Fruit fly (Drosophila melanogaster) whole organism, embryonic: Measurements from ENCODE around the gene CG10863.

Source experiments
- Blimp-1 ChIP-seq: fragments of 200-800 bp; sonication (Bioruptor generic); optimal IDR thresholded peaks from 3 replicates; lab custom pipeline; 2018; ENCODE audit warnings: missing biosample characterization, missing genetic modification characterization, mild to moderate bottlenecking, moderate library complexity, missing genetic modification reagents
- CG10209 ChIP-seq: fragments of 200-800 bp; sonication (Bioruptor generic); optimal IDR thresholded peaks from 3 replicates; lab custom pipeline; 2017; ENCODE audit warnings: missing biosample characterization, mild to moderate bottlenecking, missing genetic modification characterization, missing genetic modification reagents
- CG10366 ChIP-seq: fragments of 200-800 bp; sonication (Bioruptor generic); IDR thresholded peaks from 2 replicates; pipeline ENCODE4 v1.3.6; 2022; ENCODE audit warnings: missing biosample characterization, missing genetic modification characterization
- CG11456 ChIP-seq: fragments of 200-800 bp; sonication (Bioruptor generic); IDR thresholded peaks from 3 replicates; pipeline ENCODE4 v1.3.6; 2022; ENCODE audit warnings: missing biosample characterization, missing genetic modification characterization
- CG11560 ChIP-seq: fragments of 200-800 bp; sonication (Bioruptor generic); IDR thresholded peaks from 3 replicates; pipeline ENCODE4 v1.3.6; 2022; ENCODE audit warnings: missing biosample characterization, missing genetic modification characterization
- CG12659 ChIP-seq: fragments of 200-800 bp; sonication (Bioruptor generic); optimal IDR thresholded peaks from 3 replicates; lab custom pipeline; 2017; ENCODE audit warnings: mild to moderate bottlenecking, missing biosample characterization, missing genetic modification reagents, missing genetic modification characterization
- CG12744 ChIP-seq: fragments of 200-800 bp; sonication (Bioruptor generic); optimal IDR thresholded peaks from 2 replicates; lab custom pipeline; 2016; ENCODE audit warnings: missing biosample characterization, missing genetic modification characterization
- CG13775 ChIP-seq: fragments of 200-800 bp; sonication (Bioruptor generic); optimal IDR thresholded peaks from 3 replicates; lab custom pipeline; 2017; ENCODE audit warnings: missing biosample characterization, mild to moderate bottlenecking, missing genetic modification characterization
- CG14965 ChIP-seq: fragments of 200-800 bp; sonication (Bioruptor generic); optimal IDR thresholded peaks from 2 replicates; lab custom pipeline; 2016; ENCODE audit warnings: missing biosample characterization, missing genetic modification characterization, borderline replicate concordance
- CG15514 ChIP-seq: fragments of 200-800 bp; sonication (Bioruptor generic); optimal IDR thresholded peaks from 3 replicates; lab custom pipeline; 2017; ENCODE audit warnings: missing biosample characterization, missing genetic modification characterization, mild to moderate bottlenecking, moderate library complexity, missing genetic modification reagents
- CG16863 ChIP-seq: fragments of 200-800 bp; sonication (Bioruptor generic); optimal IDR thresholded peaks from 3 replicates; lab custom pipeline; 2016; ENCODE audit warnings: missing biosample characterization, missing genetic modification characterization
- CG17385 ChIP-seq: fragments of 200-800 bp; sonication (Bioruptor generic); optimal IDR thresholded peaks from 3 replicates; lab custom pipeline; 2018; ENCODE audit warnings: missing biosample characterization, mild to moderate bottlenecking, missing genetic modification characterization
- CG17802 ChIP-seq: fragments of 200-800 bp; sonication (Bioruptor generic); optimal IDR thresholded peaks from 2 replicates; lab custom pipeline; 2018; ENCODE audit warnings: missing biosample characterization, mild to moderate bottlenecking, missing genetic modification characterization, moderate library complexity
- CG17912 ChIP-seq: fragments of 200-800 bp; sonication (Bioruptor generic); optimal IDR thresholded peaks from 2 replicates; lab custom pipeline; 2018; ENCODE audit warnings: missing biosample characterization, mild to moderate bottlenecking, missing genetic modification characterization
- CG2678 ChIP-seq: fragments of 200-800 bp; sonication (Bioruptor generic); optimal IDR thresholded peaks from 3 replicates; lab custom pipeline; 2019; ENCODE audit warnings: missing biosample characterization, mild to moderate bottlenecking, missing genetic modification characterization, moderate library complexity
- CG32772 ChIP-seq: fragments of 200-800 bp; sonication (Bioruptor generic); IDR thresholded peaks from 2 replicates; pipeline ENCODE4 v1.3.6; 2022; ENCODE audit warnings: missing biosample characterization, missing genetic modification characterization
- CG4328 ChIP-seq: fragments of 200-800 bp; sonication (Bioruptor generic); optimal IDR thresholded peaks from 3 replicates; lab custom pipeline; 2017; ENCODE audit warnings: missing biosample characterization, missing genetic modification reagents, missing genetic modification characterization
- CG4617 ChIP-seq: fragments of 200-800 bp; sonication (Bioruptor generic); optimal IDR thresholded peaks from 3 replicates; lab custom pipeline; 2016; ENCODE audit warnings: missing biosample characterization, missing genetic modification characterization, borderline replicate concordance
- CG6654 ChIP-seq: fragments of 200-800 bp; sonication (Bioruptor generic); optimal IDR thresholded peaks from 2 replicates; lab custom pipeline; 2017; ENCODE audit warnings: missing biosample characterization, mild to moderate bottlenecking, missing genetic modification characterization
- CG6765 ChIP-seq: fragments of 200-800 bp; sonication (Bioruptor generic); optimal IDR thresholded peaks from 3 replicates; lab custom pipeline; 2017; ENCODE audit warnings: missing biosample characterization, mild to moderate bottlenecking, missing genetic modification characterization
- CG6854 ChIP-seq: fragments of 200-800 bp; sonication (Bioruptor generic); optimal IDR thresholded peaks from 3 replicates; lab custom pipeline; 2017; ENCODE audit warnings: missing biosample characterization, mild to moderate bottlenecking, missing genetic modification characterization
- CG8281 ChIP-seq: fragments of 200-800 bp; sonication (Bioruptor generic); optimal IDR thresholded peaks from 2 replicates; lab custom pipeline; 2018; ENCODE audit warnings: missing biosample characterization, mild to moderate bottlenecking, missing genetic modification characterization, moderate library complexity
- CG9932 ChIP-seq: fragments of 200-800 bp; sonication (Bioruptor generic); IDR thresholded peaks from 2 replicates; pipeline ENCODE4 v1.3.6; 2022; ENCODE audit warnings: missing biosample characterization, missing genetic modification characterization
- Chrac-16 ChIP-seq: fragments of 200-800 bp; sonication (Bioruptor generic); optimal IDR thresholded peaks from 3 replicates; lab custom pipeline; 2016; ENCODE audit warnings: missing biosample characterization, missing genetic modification characterization
- CoRest ChIP-seq: fragments of 200-800 bp; sonication (Bioruptor generic); optimal IDR thresholded peaks from 3 replicates; lab custom pipeline; 2018; ENCODE audit warnings: missing biosample characterization, mild to moderate bottlenecking, missing genetic modification characterization, moderate library complexity
- Dip2 ChIP-seq: fragments of 200-800 bp; sonication (Bioruptor generic); IDR thresholded peaks from 2 replicates; pipeline ENCODE4 v1.3.6; 2022; ENCODE audit warnings: missing biosample characterization, missing genetic modification characterization
- Dip3 ChIP-seq: fragments of 200-800 bp; sonication (Bioruptor generic); optimal IDR thresholded peaks from 3 replicates; lab custom pipeline; 2016; ENCODE audit warnings: missing biosample characterization, missing genetic modification characterization
- Dref ChIP-seq: fragments of 200-800 bp; sonication (Bioruptor generic); IDR thresholded peaks from 2 replicates; pipeline ENCODE4 v1.3.6; 2022; ENCODE audit warnings: missing biosample characterization, missing genetic modification characterization
- Drgx ChIP-seq: fragments of 200-800 bp; sonication (Bioruptor generic); IDR thresholded peaks from 2 replicates; pipeline ENCODE4 v1.3.6; 2022; ENCODE audit warnings: missing biosample characterization, missing genetic modification characterization
- Ets65A ChIP-seq: fragments of 200-800 bp; sonication (Bioruptor generic); peaks from one replicate; lab custom pipeline; 2016; ENCODE audit warnings: missing biosample characterization, missing genetic modification characterization
- H2.0 ChIP-seq: fragments of 200-800 bp; sonication (Bioruptor generic); IDR thresholded peaks from 2 replicates; pipeline ENCODE4 v1.3.6; 2022; ENCODE audit warnings: missing biosample characterization, missing genetic modification characterization
- HLHmδ ChIP-seq: fragments of 200-800 bp; sonication (Bioruptor generic); optimal IDR thresholded peaks from 2 replicates; lab custom pipeline; 2018; ENCODE audit warnings: missing biosample characterization, mild to moderate bottlenecking, missing genetic modification characterization, moderate library complexity
- HmgD ChIP-seq: fragments of 200-800 bp; sonication (Bioruptor generic); optimal IDR thresholded peaks from 3 replicates; lab custom pipeline; 2016; ENCODE audit warnings: missing biosample characterization, missing genetic modification characterization
- Lhr ChIP-seq: fragments of 200-800 bp; sonication (Bioruptor generic); optimal IDR thresholded peaks from 3 replicates; lab custom pipeline; 2017; ENCODE audit warnings: mild to moderate bottlenecking, missing biosample characterization, missing genetic modification reagents, missing genetic modification characterization
- Nf-YA ChIP-seq: fragments of 200-800 bp; sonication (Bioruptor generic); IDR thresholded peaks from 2 replicates; pipeline ENCODE4 v1.3.6; 2022; ENCODE audit warnings: missing biosample characterization, missing genetic modification characterization
- Sox100B ChIP-seq: fragments of 200-800 bp; sonication (Bioruptor generic); optimal IDR thresholded peaks from 3 replicates; lab custom pipeline; 2018; ENCODE audit warnings: missing biosample characterization, mild to moderate bottlenecking, missing genetic modification characterization
- Ssrp ChIP-seq: fragments of 200-800 bp; sonication (Bioruptor generic); optimal IDR thresholded peaks from 2 replicates; lab custom pipeline; 2018; ENCODE audit warnings: missing biosample characterization, mild to moderate bottlenecking, missing genetic modification characterization, moderate library complexity
- bowl ChIP-seq: fragments of 200-800 bp; sonication (Bioruptor generic); IDR thresholded peaks from 2 replicates; pipeline ENCODE4 v1.3.6; 2022; ENCODE audit warnings: missing biosample characterization, missing genetic modification characterization
- dm ChIP-seq: fragments of 200-800 bp; sonication (Bioruptor generic); optimal IDR thresholded peaks from 3 replicates; lab custom pipeline; 2016; ENCODE audit warnings: missing biosample characterization, missing genetic modification characterization
- dmrt11E ChIP-seq: fragments of 200-800 bp; sonication (Bioruptor generic); optimal IDR thresholded peaks from 3 replicates; lab custom pipeline; 2018; ENCODE audit warnings: missing biosample characterization, mild to moderate bottlenecking, missing genetic modification characterization, moderate library complexity
- dmrt99B ChIP-seq: fragments of 200-800 bp; sonication (Bioruptor generic); optimal IDR thresholded peaks from 2 replicates; lab custom pipeline; 2018; ENCODE audit warnings: missing biosample characterization, mild to moderate bottlenecking, missing genetic modification characterization, moderate library complexity
- gcm ChIP-seq: fragments of 200-800 bp; sonication (Bioruptor generic); optimal IDR thresholded peaks from 2 replicates; lab custom pipeline; 2019; ENCODE audit warnings: missing biosample characterization, mild to moderate bottlenecking, missing genetic modification characterization, moderate library complexity
- gsb-n ChIP-seq: fragments of 200-800 bp; sonication (Bioruptor generic); optimal IDR thresholded peaks from 3 replicates; lab custom pipeline; 2018; ENCODE audit warnings: missing biosample characterization, mild to moderate bottlenecking, missing genetic modification characterization
- lola ChIP-seq, 3 experiments: fragments of >200 bp in 2 of 3; fragments of 200-800 bp in 1 of 3; sonication (Bioruptor generic) in 1 of 3; optimal IDR thresholded peaks; 2 replicates each; lab custom pipeline; 2017 to 2019; ENCODE audit warnings: missing biosample characterization in 3 of 3, missing genetic modification characterization in 3 of 3, mild to moderate bottlenecking in 1 of 3, moderate library complexity in 1 of 3
- mld ChIP-seq: fragments of 200-800 bp; sonication (Bioruptor generic); IDR thresholded peaks from 3 replicates; pipeline ENCODE4 v1.3.6; 2022; ENCODE audit warnings: missing biosample characterization, missing genetic modification characterization; ENCODE audit not compliant: partially characterized antibody
- nau ChIP-seq: fragments of 200-800 bp; sonication (Bioruptor generic); optimal IDR thresholded peaks from 3 replicates; lab custom pipeline; 2017; ENCODE audit warnings: missing biosample characterization, mild to moderate bottlenecking, missing genetic modification characterization, missing genetic modification reagents
- ro ChIP-seq: fragments of 200-800 bp; sonication (Bioruptor generic); IDR thresholded peaks from 2 replicates; pipeline ENCODE4 v1.3.6; 2022; ENCODE audit warnings: missing biosample characterization, missing genetic modification characterization
- sob ChIP-seq: fragments of 200-800 bp; sonication (Bioruptor generic); IDR thresholded peaks from 2 replicates; pipeline ENCODE4 v1.3.6; 2022; ENCODE audit warnings: missing biosample characterization, missing genetic modification characterization
- unpg ChIP-seq: fragments of 200-800 bp; sonication (Bioruptor generic); optimal IDR thresholded peaks from 3 replicates; lab custom pipeline; 2018; ENCODE audit warnings: missing biosample characterization, mild to moderate bottlenecking, missing genetic modification characterization, moderate library complexity
- vfl ChIP-seq: fragments of 200-800 bp; sonication (Bioruptor generic); optimal IDR thresholded peaks from 2 replicates; lab custom pipeline; 2016; ENCODE audit warnings: missing biosample characterization, missing genetic modification characterization

CG10863 gene

dm6 chr3L:3983466-3983946 lies 41.2 kb upstream of the CG10863 start, which contains the start of gene scrt (continued):
- TF ChIP-seq HmgD, result peak; percentile 18
- no peak for TF ChIP-seq dm (GFP tag; lab: Kevin White, UChicago)
- peak; percentile 54 for TF ChIP-seq CoRest
- no peak for TF ChIP-seq CG14965 (GFP tag; lab: Kevin White, UChicago)
- no peak for TF ChIP-seq CG11560 (tag; lab: Robert Waterston, UW)
- TF ChIP-seq bowl (GFP tag; lab: Robert Waterston, UW), result no peak
- no peak for TF ChIP-seq CG6854 (GFP tag; lab: Kevin White, UChicago)
- TF ChIP-seq CG2678 (tag; lab: Kevin White, UChicago), result no peak
- no peak for TF ChIP-seq CG15514 (GFP tag; lab: Kevin White, UChicago)
- no peak for TF ChIP-seq CG8281 (tag; lab: Kevin White, UChicago)
- TF ChIP-seq H2.0 (GFP tag; lab: Robert Waterston, UW), result 0 out of 2 replicates have a peak, but pooled peaks have one; percentile 17
- no peak for TF ChIP-seq gcm (GFP tag; lab: Kevin White, UChicago)
- no peak for TF ChIP-seq nau
- peak; percentile 82 for TF ChIP-seq Ets65A (GFP tag; lab: Kevin White, UChicago)
- no peak for TF ChIP-seq CG4328 (GFP tag; lab: Kevin White, UChicago)
- TF ChIP-seq unpg (GFP tag; lab: Kevin White, UChicago), result peak; percentile 59
- TF ChIP-seq Lhr (GFP tag; lab: Kevin White, UChicago), result no peak
- no peak for TF ChIP-seq CG4617 (GFP tag; lab: Kevin White, UChicago)
- TF ChIP-seq CG17912 (GFP tag; lab: Kevin White, UChicago), result no peak
- TF ChIP-seq gsb-n (tag; lab: Kevin White, UChicago), result no peak
- peak; percentile 43 for TF ChIP-seq dmrt99B
- peak; percentile 7 for TF ChIP-seq CG17802
- TF ChIP-seq Nf-YA, result no peak
- no peak for TF ChIP-seq Sox100B
- TF ChIP-seq ro (GFP tag; lab: Robert Waterston, UW), result no peak
- TF ChIP-seq CG16863 (GFP tag; lab: Kevin White, UChicago), result no peak
- no peak for TF ChIP-seq vfl (GFP tag; lab: Kevin White, UChicago)
- TF ChIP-seq CG10209 (GFP tag; lab: Kevin White, UChicago), result peak; percentile 29
- TF ChIP-seq lola (GFP tag; optimal IDR thresholded peaks at IDR 0.05; lab: Kevin White, UChicago), result peak in 1 of 3 experiments; percentile 90
- no peak for TF ChIP-seq CG6654 (GFP tag; lab: Kevin White, UChicago)
- TF ChIP-seq Drgx (GFP tag; lab: Robert Waterston, UW), result no peak
- TF ChIP-seq CG12744, result no peak
- TF ChIP-seq CG11456, result no peak
- TF ChIP-seq CG12659 (GFP tag; lab: Kevin White, UChicago), result peak; percentile 35
- TF ChIP-seq CG9932 (GFP tag; lab: Robert Waterston, UW), result no peak
- no peak for TF ChIP-seq Dip2 (GFP tag; lab: Robert Waterston, UW)
- TF ChIP-seq CG10366 (GFP tag; lab: Robert Waterston, UW), result peak; percentile 9; the same call in 1 of the 2 replicates
- peak; percentile 16 for TF ChIP-seq CG17385 (GFP tag; lab: Kevin White, UChicago)
- TF ChIP-seq Ssrp (tag; lab: Kevin White, UChicago), result peak; percentile 48
- peak; percentile 91 for TF ChIP-seq dmrt11E (tag; lab: Kevin White, UChicago)
- no peak; the same call in 1 of the 2 replicates for TF ChIP-seq sob (GFP tag; lab: Robert Waterston, UW)
- TF ChIP-seq CG6765 (GFP tag; lab: Kevin White, UChicago), result peak; percentile 26
- no peak for TF ChIP-seq HLHmδ (GFP tag; lab: Kevin White, UChicago)
- TF ChIP-seq Dip3 (GFP tag; lab: Kevin White, UChicago), result peak; percentile 10
- no peak for TF ChIP-seq CG32772 (GFP tag; lab: Robert Waterston, UW)
- TF ChIP-seq Dref (GFP tag; lab: Robert Waterston, UW), result no peak
- no peak for TF ChIP-seq Chrac-16
- TF ChIP-seq Blimp-1, result no peak
- no peak for TF ChIP-seq mld (GFP tag; lab: Robert Waterston, UW)
- TF ChIP-seq CG13775 (GFP tag; lab: Kevin White, UChicago), result peak; percentile 86
